Fruit fly (Drosophila melanogaster): ENCODE results near the gene Rac1.

Gene Rac1

dm6 chr3L:1349942-1350923 lies 47.8 kb upstream of the Rac1 start (continued):
- TF ChIP-seq CG15269 (tag; optimal IDR thresholded peaks at IDR 0.05) (peak; percentile 38), CG13424 (tag; optimal IDR thresholded peaks at IDR 0.05) (peak; percentile 43), D (optimal IDR thresholded peaks at IDR 0.05) (no peak), D (GFP tag; optimal IDR thresholded peaks at IDR 0.05) (no peak), CG4820 (GFP tag; optimal IDR thresholded peaks at IDR 0.05) (peak; percentile 11), Gug (GFP tag; IDR thresholded peaks at IDR 0.05) (no peak; the same call in 3 of the 4 replicates), CG15479 (GFP tag; optimal IDR thresholded peaks at IDR 0.05) (peak; percentile 45), Myb (GFP tag; optimal IDR thresholded peaks at IDR 0.05) (peak; percentile 15), CG17186 (GFP tag; optimal IDR thresholded peaks at IDR 0.05) (peak; percentile 33), phol (tag; optimal IDR thresholded peaks at IDR 0.05) (peak; percentile 68), BtbVII (GFP tag; optimal IDR thresholded peaks at IDR 0.05) (no peak), MBD-R2 (GFP tag; IDR thresholded peaks at IDR 0.05) (peak; percentile 51), CG2129 (GFP tag; IDR thresholded peaks at IDR 0.05; ENCODE audit: partially characterized antibody) (peak; percentile 97), Xrp1 (GFP tag; IDR thresholded peaks at IDR 0.05) (no peak), Dll (GFP tag; IDR thresholded peaks at IDR 0.05; ENCODE audit: partially characterized antibody) (peak; percentile 98), CG32532 (GFP tag; IDR thresholded peaks at IDR 0.05) (peak; percentile 34), Usf (GFP tag; optimal IDR thresholded peaks at IDR 0.05) (no peak), CG14014 (GFP tag; IDR thresholded peaks at IDR 0.05) (0 out of 2 replicates have a peak, but pooled peaks have one; percentile 9), knrl (GFP tag; IDR thresholded peaks at IDR 0.05; ENCODE audit: partially characterized antibody) (peak; percentile 98), CG17359 (tag; optimal IDR thresholded peaks at IDR 0.05) (peak; percentile 19), Doc2 (GFP tag; IDR thresholded peaks at IDR 0.05) (no peak), CG30403 (GFP tag; optimal IDR thresholded peaks at IDR 0.05) (peak; percentile 52), NK7.1 (GFP tag; optimal IDR thresholded peaks at IDR 0.05) (no peak), CG10979 (tag; optimal IDR thresholded peaks at IDR 0.05) (peak; percentile 19), CG4617 (GFP tag; optimal IDR thresholded peaks at IDR 0.05; ENCODE audit: borderline replicate concordance) (peak; percentile 41), Lhr (GFP tag; optimal IDR thresholded peaks at IDR 0.05) (peak; percentile 49), CG9932 (GFP tag; IDR thresholded peaks at IDR 0.05) (peak; percentile 81), CG4730 (GFP tag; IDR thresholded peaks at IDR 0.05) (no peak), Bgb (GFP tag; IDR thresholded peaks at IDR 0.05; ENCODE audit: partially characterized antibody) (peak; percentile 98), CG43689 (GFP tag; IDR thresholded peaks at IDR 0.05) (no peak), CG10321 (GFP tag; IDR thresholded peaks at IDR 0.05) (no peak), Med (GFP tag) (peak; percentile 88), HmgD (GFP tag; optimal IDR thresholded peaks at IDR 0.05) (peak; percentile 38), CG14710 (tag; optimal IDR thresholded peaks at IDR 0.05) (peak; percentile 57), salm (tag; optimal IDR thresholded peaks at IDR 0.05) (no peak), sr (GFP tag; IDR thresholded peaks at IDR 0.05) (no peak), Hmr (GFP tag; optimal IDR thresholded peaks at IDR 0.05) (peak; percentile 46), HLH54F (GFP tag; optimal IDR thresholded peaks at IDR 0.05) (peak; percentile 38), CG34376 (GFP tag; optimal IDR thresholded peaks at IDR 0.05) (no peak), Sox102F (GFP tag; optimal IDR thresholded peaks at IDR 0.05) (peak; percentile 21), stc (GFP tag; IDR thresholded peaks at IDR 0.05) (no peak), NC2β (GFP tag; optimal IDR thresholded peaks at IDR 0.05) (peak; percentile 10), CG34422 (GFP tag; IDR thresholded peaks at IDR 0.05) (no peak; the same call in 2 of the 3 replicates), fd96Cb (tag; optimal IDR thresholded peaks at IDR 0.05) (peak; percentile 13), dimm (GFP tag; IDR thresholded peaks at IDR 0.05) (no peak), lab (GFP tag; optimal IDR thresholded peaks at IDR 0.05) (peak; percentile 44), Oli (tag; optimal IDR thresholded peaks at IDR 0.05) (peak; percentile 0), CG11560 (tag; IDR thresholded peaks at IDR 0.05) (peak; percentile 97)

All from whole organism, embryonic.